Worm (Caenorhabditis elegans) whole organism, early embryonic: ENCODE results near the gene srh-292.

Source experiments
- B0310.2 ChIP-seq: sonication (generic microtip); optimal IDR thresholded peaks from 2 replicates; lab custom pipeline; 2016; ENCODE audit warnings: mild to moderate bottlenecking, missing genetic modification characterization, missing compliant biosample characterization
- F13C5.2 ChIP-seq: sonication (generic microtip); optimal IDR thresholded peaks from 2 replicates; lab custom pipeline; 2017; ENCODE audit warnings: mild to moderate bottlenecking, missing genetic modification characterization, inconsistent platforms, missing compliant biosample characterization
- aly-1 ChIP-seq: sonication (generic microtip); optimal IDR thresholded peaks from 2 replicates; lab custom pipeline; 2016; ENCODE audit warnings: missing genetic modification characterization, missing compliant biosample characterization
- ceh-13 ChIP-seq: fragments of 200-800 bp; sonication (Bioruptor generic); optimal IDR thresholded peaks from 2 replicates; lab custom pipeline; 2018; ENCODE audit warnings: mild to moderate bottlenecking, missing genetic modification characterization, missing compliant biosample characterization
- ceh-36 ChIP-seq: sonication (generic microtip); optimal IDR thresholded peaks from 2 replicates; lab custom pipeline; 2016; ENCODE audit warnings: missing genetic modification characterization, inconsistent platforms, missing compliant biosample characterization
- ets-7 ChIP-seq: sonication (generic microtip); optimal IDR thresholded peaks from 2 replicates; lab custom pipeline; 2016; ENCODE audit warnings: missing genotype, missing genetic modification characterization, missing compliant biosample characterization
- flt-1 ChIP-seq: fragments of 200-800 bp; sonication (Bioruptor generic); IDR thresholded peaks from 2 replicates; pipeline ENCODE4 v1.3.6; 2022; ENCODE audit warnings: missing genetic modification characterization, missing compliant biosample characterization
- hmbx-1 ChIP-seq: sonication (generic microtip); optimal IDR thresholded peaks from 2 replicates; lab custom pipeline; 2016; ENCODE audit warnings: mild to moderate bottlenecking, missing genetic modification characterization, missing compliant biosample characterization
- hmg-4 ChIP-seq: fragments of 200-800 bp; sonication (Bioruptor generic); optimal IDR thresholded peaks from 2 replicates; lab custom pipeline; 2018; ENCODE audit warnings: mild to moderate bottlenecking, missing genetic modification characterization, missing compliant biosample characterization
- hnd-1 ChIP-seq: sonication (generic microtip); optimal IDR thresholded peaks from 2 replicates; lab custom pipeline; 2016; ENCODE audit warnings: missing genetic modification characterization, missing compliant biosample characterization
- pes-1 ChIP-seq: fragments of 200-800 bp; sonication (Bioruptor generic); IDR thresholded peaks from 2 replicates; pipeline ENCODE4 v1.3.6; 2022; ENCODE audit warnings: missing genetic modification reagents, missing genetic modification characterization, missing compliant biosample characterization
- scrt-1 ChIP-seq: fragments of 200-800 bp; sonication (Bioruptor generic); IDR thresholded peaks from 2 replicates; pipeline ENCODE4 v1.3.6; 2022; ENCODE audit warnings: missing genetic modification characterization, missing compliant biosample characterization
- sea-1 ChIP-seq: fragments of 200-800 bp; sonication (Bioruptor generic); conservative IDR thresholded peaks from 2 replicates; pipeline ENCODE4 v1.3.6; 2022; ENCODE audit warnings: missing genetic modification characterization, missing compliant biosample characterization
- tbx-11 ChIP-seq: fragments of 200-800 bp; sonication (Bioruptor generic); IDR thresholded peaks from 2 replicates; pipeline ENCODE4 v1.3.6; 2022; ENCODE audit warnings: missing genetic modification characterization, missing compliant biosample characterization
- tbx-37 ChIP-seq: fragments of 200-800 bp; sonication (Bioruptor generic); conservative IDR thresholded peaks from 2 replicates; pipeline ENCODE4 v1.3.6; 2022; ENCODE audit warnings: missing genetic modification reagents, missing genetic modification characterization, missing compliant biosample characterization
- tra-4 ChIP-seq: sonication (generic microtip); optimal IDR thresholded peaks from 2 replicates; lab custom pipeline; 2017; ENCODE audit warnings: missing genetic modification characterization, missing compliant biosample characterization

srh-292 gene

ce11 chrV:17821805-17822204 is 19.2 kb downstream of the srh-292 start, which contains the start of gene srh-300:
TSS of gene srh-300 (plus strand) at chrV:17822105.
- TF ChIP-seq hnd-1 (tag; lab: Kevin White, UChicago) (no peak), B0310.2 (no peak), tbx-37 (no peak), tra-4 (tag; lab: Kevin White, UChicago) (no peak), hmg-4 (GFP tag; lab: Kevin White, UChicago) (no peak), pes-1 (GFP tag; lab: Robert Waterston, UW) (no peak), ceh-36 (tag; lab: Kevin White, UChicago) (no peak), hmbx-1 (tag; lab: Kevin White, UChicago) (no peak), tbx-11 (GFP tag; lab: Robert Waterston, UW) (no peak), ceh-13 (GFP tag; lab: Kevin White, UChicago) (no peak), sea-1 (GFP tag; lab: Robert Waterston, UW) (no peak), flt-1 (GFP tag; lab: Robert Waterston, UW) (no peak), F13C5.2 (tag; lab: Kevin White, UChicago) (no peak), aly-1 (tag; lab: Kevin White, UChicago) (no peak), ets-7 (tag; lab: Kevin White, UChicago) (no peak)

ce11 chrV:17824610-17825009 is 22.0 kb downstream of the srh-292 start, which contains the start of gene srh-301:
TSS of gene srh-301 (plus strand) at chrV:17824910.
- TF ChIP-seq scrt-1 (GFP tag; lab: Robert Waterston, UW) = no peak
- no peak for TF ChIP-seq ceh-13 (GFP tag; lab: Kevin White, UChicago)
- no peak for TF ChIP-seq tbx-37
- no peak for TF ChIP-seq flt-1 (GFP tag; lab: Robert Waterston, UW)
- no peak for TF ChIP-seq B0310.2
- TF ChIP-seq aly-1 (tag; lab: Kevin White, UChicago) = no peak
- TF ChIP-seq tra-4 (tag; lab: Kevin White, UChicago) = no peak
- TF ChIP-seq hmbx-1 (tag; lab: Kevin White, UChicago) = no peak
- TF ChIP-seq sea-1 (GFP tag; lab: Robert Waterston, UW) = no peak
- no peak for TF ChIP-seq ceh-36 (tag; lab: Kevin White, UChicago)
- no peak for TF ChIP-seq ets-7 (tag; lab: Kevin White, UChicago)
- TF ChIP-seq F13C5.2 (tag; lab: Kevin White, UChicago) = no peak
- no peak for TF ChIP-seq tbx-11 (GFP tag; lab: Robert Waterston, UW)
- no peak for TF ChIP-seq hmg-4 (GFP tag; lab: Kevin White, UChicago)
- no peak for TF ChIP-seq hnd-1 (tag; lab: Kevin White, UChicago)

- TF ChIP-seq F13C5.2 (tag; lab: Kevin White, UChicago) = no peak
- no peak for TF ChIP-seq scrt-1 (GFP tag; lab: Robert Waterston, UW)
These were observed 25.7 kb downstream of the srh-292 start, which contains the start of gene srh-304 for ce11 chrV:17828310-17828709. TSS of gene srh-304 (plus strand) at chrV:17828610.

ce11 chrV:17831350-17831749 is 28.8 kb downstream of the srh-292 start, which contains the start of gene srh-303:
TSS of gene srh-303 (plus strand) at chrV:17831650.
- TF ChIP-seq F13C5.2 (tag; lab: Kevin White, UChicago) (no peak), hmbx-1 (tag; lab: Kevin White, UChicago) (no peak), tra-4 (tag; lab: Kevin White, UChicago) (no peak), hnd-1 (tag; lab: Kevin White, UChicago) (no peak), scrt-1 (GFP tag; lab: Robert Waterston, UW) (no peak)

ce11 chrV:17844106-17844505 is 41.5 kb downstream of the srh-292 start, which contains the start of gene srh-286:
TSS of gene srh-286 (minus strand) at chrV:17844206.
- TF ChIP-seq ceh-13 (GFP tag; lab: Kevin White, UChicago) = no peak
- TF ChIP-seq aly-1 (tag; lab: Kevin White, UChicago) = no peak
- TF ChIP-seq tra-4 (tag; lab: Kevin White, UChicago) = no peak

- TF ChIP-seq tra-4 (tag; lab: Kevin White, UChicago) (no peak), ets-7 (tag; lab: Kevin White, UChicago) (no peak), F13C5.2 (tag; lab: Kevin White, UChicago) (no peak), ceh-13 (GFP tag; lab: Kevin White, UChicago) (no peak), hmg-4 (GFP tag; lab: Kevin White, UChicago) (no peak), aly-1 (tag; lab: Kevin White, UChicago) (no peak), flt-1 (GFP tag; lab: Robert Waterston, UW) (no peak)
These were observed 42.9 kb downstream of the srh-292 start for ce11 chrV:17845370-17845967.
